Worm (Caenorhabditis elegans): ENCODE results near the gene F52G3.5.

Gene F52G3.5

DNA sequence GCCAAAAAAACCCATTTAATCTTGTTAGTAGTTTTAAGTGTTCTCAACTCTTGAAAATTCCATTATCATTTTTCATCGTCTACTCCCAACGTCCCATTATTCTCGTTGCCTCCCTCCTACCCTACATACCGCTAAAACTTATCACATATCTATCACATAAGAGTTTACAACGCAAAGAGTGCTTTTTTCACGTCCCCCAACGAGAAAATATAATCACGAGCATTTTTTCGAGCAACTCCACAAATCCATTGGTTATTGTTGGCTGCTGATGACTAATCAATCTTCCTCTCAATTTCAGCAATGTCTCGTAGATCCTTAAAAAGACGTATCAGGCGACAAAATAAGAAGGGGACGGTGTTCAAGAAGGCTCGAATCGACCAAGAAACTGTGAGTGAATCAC is 2.4 kb upstream of the F52G3.5 start, which contains the start of gene mbl-1:
Gene mbl-1 (plus strand): TSS at position 301 of the 400 bp plus-strand sequence.
- TF ChIP-seq sea-1 (GFP tag; conservative IDR thresholded peaks at IDR 0.05) = no peak
- TF ChIP-seq hmg-4 (GFP tag; optimal IDR thresholded peaks at IDR 0.05) = no peak
- no peak for TF ChIP-seq ama-1 (optimal IDR thresholded peaks at IDR 0.05)
- no peak for TF ChIP-seq pes-1 (GFP tag; IDR thresholded peaks at IDR 0.05)
- no peak for TF ChIP-seq tra-4 (tag; optimal IDR thresholded peaks at IDR 0.05)
- TF ChIP-seq hnd-1 (tag; optimal IDR thresholded peaks at IDR 0.05) = no peak
- no peak for TF ChIP-seq flt-1 (GFP tag; IDR thresholded peaks at IDR 0.05)
- no peak for TF ChIP-seq tbx-37 (GFP tag; conservative IDR thresholded peaks at IDR 0.05)
- TF ChIP-seq F13C5.2 (tag; optimal IDR thresholded peaks at IDR 0.05) = no peak
- TF ChIP-seq ceh-36 (tag; optimal IDR thresholded peaks at IDR 0.05) = no peak
- no peak for TF ChIP-seq tbx-11 (GFP tag; IDR thresholded peaks at IDR 0.05)
- no peak for TF ChIP-seq B0310.2 (tag; optimal IDR thresholded peaks at IDR 0.05)
- TF ChIP-seq hmbx-1 (tag; optimal IDR thresholded peaks at IDR 0.05) = no peak
- TF ChIP-seq scrt-1 (GFP tag; IDR thresholded peaks at IDR 0.05) = no peak
- no peak for TF ChIP-seq aly-1 (tag; optimal IDR thresholded peaks at IDR 0.05)
- no peak for TF ChIP-seq ceh-13 (GFP tag; optimal IDR thresholded peaks at IDR 0.05)
- no peak for TF ChIP-seq ets-7 (tag; optimal IDR thresholded peaks at IDR 0.05)

DNA sequence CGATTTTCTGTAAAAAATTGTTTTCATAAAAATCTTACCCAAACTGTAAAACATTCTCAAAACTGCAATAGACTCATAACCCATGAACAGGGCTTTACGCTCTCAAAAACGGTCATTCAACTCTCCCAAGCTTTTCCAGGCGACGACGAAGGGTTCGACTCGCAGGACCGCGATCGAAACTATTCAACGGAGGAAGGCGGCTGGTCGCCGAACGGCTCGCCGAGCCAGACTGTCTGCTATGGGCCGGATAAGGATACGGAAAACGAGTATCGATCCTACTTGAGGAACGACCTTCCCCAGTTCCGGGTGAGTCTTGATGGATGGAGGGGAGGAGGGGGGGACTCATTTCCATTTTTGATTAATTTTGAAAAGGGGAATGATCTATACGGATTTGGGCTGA is 8.1 kb downstream of the F52G3.5 start:
- TF ChIP-seq pes-1 (GFP tag; IDR thresholded peaks at IDR 0.05) (no peak), B0310.2 (tag; optimal IDR thresholded peaks at IDR 0.05) (no peak), tbx-37 (GFP tag; conservative IDR thresholded peaks at IDR 0.05) (no peak), tra-4 (tag; optimal IDR thresholded peaks at IDR 0.05) (no peak), hmbx-1 (tag; optimal IDR thresholded peaks at IDR 0.05) (no peak), hmg-4 (GFP tag; optimal IDR thresholded peaks at IDR 0.05) (no peak), flt-1 (GFP tag; IDR thresholded peaks at IDR 0.05) (no peak), ceh-13 (GFP tag; optimal IDR thresholded peaks at IDR 0.05) (no peak), aly-1 (tag; optimal IDR thresholded peaks at IDR 0.05) (no peak), sea-1 (GFP tag; conservative IDR thresholded peaks at IDR 0.05) (no peak), tbx-11 (GFP tag; IDR thresholded peaks at IDR 0.05) (no peak), ceh-36 (tag; optimal IDR thresholded peaks at IDR 0.05) (no peak), ets-7 (tag; optimal IDR thresholded peaks at IDR 0.05) (no peak), ama-1 (optimal IDR thresholded peaks at IDR 0.05) (no peak), hnd-1 (tag; optimal IDR thresholded peaks at IDR 0.05) (no peak), F13C5.2 (tag; optimal IDR thresholded peaks at IDR 0.05) (no peak), scrt-1 (GFP tag; IDR thresholded peaks at IDR 0.05) (no peak)

DNA sequence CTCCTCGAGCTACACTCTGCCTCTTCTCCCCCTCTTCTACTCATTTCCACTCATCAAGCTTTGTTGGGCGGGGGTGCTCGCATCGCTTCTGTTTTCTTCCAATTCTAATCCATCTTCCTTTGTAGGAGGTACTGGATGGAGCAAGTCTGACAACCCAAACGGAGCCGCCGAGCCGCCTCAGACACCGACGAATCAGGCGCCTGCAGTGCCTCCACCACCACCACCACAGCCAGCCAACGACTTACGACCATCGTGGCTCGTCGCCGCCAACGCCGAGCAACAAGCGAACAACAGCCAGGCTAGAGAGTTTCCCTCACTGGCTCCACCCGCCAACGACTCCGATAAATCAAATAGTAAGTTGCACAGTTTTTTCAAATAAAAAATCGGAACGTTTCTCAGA is 10.1 kb downstream of the F52G3.5 start:
- TF ChIP-seq aly-1 (tag; optimal IDR thresholded peaks at IDR 0.05) = no peak
- TF ChIP-seq ets-7 (tag; optimal IDR thresholded peaks at IDR 0.05) = no peak
- TF ChIP-seq tbx-11 (GFP tag; IDR thresholded peaks at IDR 0.05) = no peak
- no peak for TF ChIP-seq scrt-1 (GFP tag; IDR thresholded peaks at IDR 0.05)
- no peak for TF ChIP-seq pes-1 (GFP tag; IDR thresholded peaks at IDR 0.05)
- no peak for TF ChIP-seq ceh-13 (GFP tag; optimal IDR thresholded peaks at IDR 0.05)
- TF ChIP-seq hmg-4 (GFP tag; optimal IDR thresholded peaks at IDR 0.05) = no peak
- TF ChIP-seq flt-1 (GFP tag; IDR thresholded peaks at IDR 0.05) = no peak
- TF ChIP-seq ama-1 (optimal IDR thresholded peaks at IDR 0.05) = no peak
- TF ChIP-seq tra-4 (tag; optimal IDR thresholded peaks at IDR 0.05) = no peak
- no peak for TF ChIP-seq hmbx-1 (tag; optimal IDR thresholded peaks at IDR 0.05)

DNA sequence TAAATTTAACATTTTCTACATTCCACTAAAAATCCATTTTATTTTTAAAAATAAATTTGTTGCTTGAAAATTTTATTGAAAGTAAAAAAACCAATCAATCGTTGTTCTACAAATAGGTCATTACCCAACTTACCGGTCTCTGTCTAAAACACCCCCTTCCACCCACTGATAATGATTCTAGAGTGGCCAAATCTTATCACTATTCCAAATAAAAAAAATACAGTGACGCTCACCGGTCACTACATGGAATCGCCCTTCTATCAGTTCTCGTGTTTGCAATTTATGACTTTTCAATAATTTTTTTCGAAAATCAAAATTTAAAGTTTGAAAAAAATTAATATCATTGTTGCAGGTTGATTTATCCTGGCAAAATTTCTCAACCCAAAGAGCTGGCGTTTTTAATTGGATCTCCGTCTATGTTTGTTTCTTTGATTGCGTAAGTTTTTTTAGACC is 12.4 kb downstream of the F52G3.5 start, which contains the start of the genes F52G3.1 and F52G3.7:
Gene F52G3.1 (plus strand): TSS at position 353 of the 453 bp plus-strand sequence.
Gene F52G3.7 (plus strand): TSS at position 403 of the 453 bp plus-strand sequence.
- TF ChIP-seq B0310.2 (tag; optimal IDR thresholded peaks at IDR 0.05) (no peak), aly-1 (tag; optimal IDR thresholded peaks at IDR 0.05) (no peak), tbx-37 (GFP tag; conservative IDR thresholded peaks at IDR 0.05) (no peak), hmg-4 (GFP tag; optimal IDR thresholded peaks at IDR 0.05) (no peak), ama-1 (optimal IDR thresholded peaks at IDR 0.05) (no peak), ceh-13 (GFP tag; optimal IDR thresholded peaks at IDR 0.05) (no peak), hnd-1 (tag; optimal IDR thresholded peaks at IDR 0.05) (no peak), ets-7 (tag; optimal IDR thresholded peaks at IDR 0.05) (no peak), hmbx-1 (tag; optimal IDR thresholded peaks at IDR 0.05) (no peak), pes-1 (GFP tag; IDR thresholded peaks at IDR 0.05) (no peak), tra-4 (tag; optimal IDR thresholded peaks at IDR 0.05) (no peak), flt-1 (GFP tag; IDR thresholded peaks at IDR 0.05) (no peak), scrt-1 (GFP tag; IDR thresholded peaks at IDR 0.05) (no peak), tbx-11 (GFP tag; IDR thresholded peaks at IDR 0.05) (no peak), sea-1 (GFP tag; conservative IDR thresholded peaks at IDR 0.05) (no peak), ceh-36 (tag; optimal IDR thresholded peaks at IDR 0.05) (no peak)

DNA sequence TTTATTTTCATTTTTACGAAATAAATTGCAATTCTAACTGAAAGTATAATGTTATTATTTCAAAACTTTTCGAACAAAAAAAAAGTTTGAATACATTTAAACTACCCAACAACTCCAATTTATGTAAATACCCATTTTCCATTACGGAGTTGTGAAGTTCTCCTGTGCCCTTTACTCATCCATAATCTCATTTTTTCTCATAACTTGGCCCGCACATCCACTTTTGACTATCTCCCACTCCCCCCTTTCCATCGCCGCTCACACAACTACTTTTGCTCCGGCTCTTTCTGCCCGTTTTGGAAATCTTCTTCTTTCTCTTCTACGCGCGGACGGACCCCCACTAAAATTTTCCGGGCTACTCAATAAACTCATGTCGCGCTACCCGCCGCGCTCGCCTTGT is 13.3 kb downstream of the F52G3.5 start:
- TF ChIP-seq B0310.2 (tag; optimal IDR thresholded peaks at IDR 0.05) = no peak
- no peak for TF ChIP-seq tbx-37 (GFP tag; conservative IDR thresholded peaks at IDR 0.05)
- TF ChIP-seq hnd-1 (tag; optimal IDR thresholded peaks at IDR 0.05) = no peak
- TF ChIP-seq aly-1 (tag; optimal IDR thresholded peaks at IDR 0.05) = no peak
- TF ChIP-seq tbx-11 (GFP tag; IDR thresholded peaks at IDR 0.05) = no peak
- TF ChIP-seq scrt-1 (GFP tag; IDR thresholded peaks at IDR 0.05) = no peak
- no peak for TF ChIP-seq pes-1 (GFP tag; IDR thresholded peaks at IDR 0.05)
- TF ChIP-seq sea-1 (GFP tag; conservative IDR thresholded peaks at IDR 0.05) = no peak
- TF ChIP-seq flt-1 (GFP tag; IDR thresholded peaks at IDR 0.05) = no peak
- TF ChIP-seq hmg-4 (GFP tag; optimal IDR thresholded peaks at IDR 0.05) = no peak
- TF ChIP-seq ceh-13 (GFP tag; optimal IDR thresholded peaks at IDR 0.05) = no peak
- TF ChIP-seq tra-4 (tag; optimal IDR thresholded peaks at IDR 0.05) = no peak
- no peak for TF ChIP-seq hmbx-1 (tag; optimal IDR thresholded peaks at IDR 0.05)
- no peak for TF ChIP-seq ceh-36 (tag; optimal IDR thresholded peaks at IDR 0.05)
- TF ChIP-seq F13C5.2 (tag; optimal IDR thresholded peaks at IDR 0.05) = no peak

DNA sequence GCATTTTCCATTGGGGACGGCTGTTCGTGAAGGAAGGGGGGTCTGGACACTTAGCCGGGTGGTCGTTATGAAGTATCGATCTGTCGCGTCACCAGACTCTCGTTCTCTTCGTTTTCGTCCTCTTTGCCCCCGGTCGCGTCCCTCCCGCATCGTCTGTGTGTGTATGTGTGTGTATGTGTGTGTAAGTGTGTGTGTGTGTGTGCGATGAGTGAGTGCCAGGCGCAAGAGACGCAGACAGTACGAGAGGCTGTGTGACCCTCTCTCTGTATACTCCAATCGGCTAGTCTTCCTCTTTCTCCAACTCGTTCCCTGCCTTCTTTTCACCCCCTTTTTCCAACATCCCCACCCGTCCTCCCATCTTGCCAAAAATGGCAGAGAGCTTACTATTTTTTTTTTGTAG is 14.6 kb downstream of the F52G3.5 start:
- TF ChIP-seq tbx-11 (GFP tag; IDR thresholded peaks at IDR 0.05) (no peak), hmbx-1 (tag; optimal IDR thresholded peaks at IDR 0.05) (no peak), aly-1 (tag; optimal IDR thresholded peaks at IDR 0.05) (peak; percentile 54), ceh-36 (tag; optimal IDR thresholded peaks at IDR 0.05) (no peak), ama-1 (optimal IDR thresholded peaks at IDR 0.05) (no peak), hmg-4 (GFP tag; optimal IDR thresholded peaks at IDR 0.05) (peak; percentile 89), scrt-1 (GFP tag; IDR thresholded peaks at IDR 0.05) (0 out of 2 replicates have a peak, but pooled peaks have one; percentile 53), flt-1 (GFP tag; IDR thresholded peaks at IDR 0.05) (peak; percentile 28; the same call in 1 of the 2 replicates), hnd-1 (tag; optimal IDR thresholded peaks at IDR 0.05) (no peak), F13C5.2 (tag; optimal IDR thresholded peaks at IDR 0.05) (peak; percentile 80), pes-1 (GFP tag; IDR thresholded peaks at IDR 0.05) (peak; percentile 12; the same call in 1 of the 2 replicates), ceh-13 (GFP tag; optimal IDR thresholded peaks at IDR 0.05) (no peak), B0310.2 (tag; optimal IDR thresholded peaks at IDR 0.05) (peak; percentile 38), tbx-37 (GFP tag; conservative IDR thresholded peaks at IDR 0.05) (no peak), ets-7 (tag; optimal IDR thresholded peaks at IDR 0.05) (peak; percentile 32), tra-4 (tag; optimal IDR thresholded peaks at IDR 0.05) (no peak), sea-1 (GFP tag; conservative IDR thresholded peaks at IDR 0.05) (0 out of 2 replicates have a peak, but pooled peaks have one; percentile 38)

Measured in whole organism, early embryonic.